Fruit fly (Drosophila melanogaster) whole organism, pupa: ENCODE data around the gene Sclp.

ENCODE experiments used
- CG10348 ChIP-seq: fragments of 200-800 bp; sonication (Bioruptor generic); IDR thresholded peaks from 2 replicates; pipeline ENCODE4 v1.3.6; 2022; ENCODE audit warnings: missing biosample characterization, missing genetic modification characterization
- CG12605 ChIP-seq: fragments of 200-800 bp; sonication (Bioruptor generic); IDR thresholded peaks from 2 replicates; pipeline ENCODE4 v1.3.6; 2022; ENCODE audit warnings: missing biosample characterization, missing genetic modification characterization
- CG13204 ChIP-seq: fragments of 200-800 bp; sonication (Bioruptor generic); optimal IDR thresholded peaks from 2 replicates; lab custom pipeline; 2018; ENCODE audit warnings: missing biosample characterization, mild to moderate bottlenecking, missing genetic modification characterization, moderate library complexity
- CG14655 ChIP-seq: fragments of 200-800 bp; sonication (Bioruptor generic); optimal IDR thresholded peaks from 3 replicates; lab custom pipeline; 2017; ENCODE audit warnings: mild to moderate bottlenecking, missing biosample characterization, missing genetic modification reagents, missing genetic modification characterization
- CG15710 ChIP-seq: fragments of 200-800 bp; sonication (Bioruptor generic); optimal IDR thresholded peaks from 2 replicates; lab custom pipeline; 2018; ENCODE audit warnings: missing biosample characterization, mild to moderate bottlenecking, missing genetic modification characterization, moderate library complexity
- CG17806 ChIP-seq: fragments of 200-800 bp; sonication (Bioruptor generic); optimal IDR thresholded peaks from 2 replicates; lab custom pipeline; 2018; ENCODE audit warnings: missing biosample characterization, mild to moderate bottlenecking, missing genetic modification characterization, moderate library complexity
- CG32121 ChIP-seq: fragments of 200-800 bp; sonication (Bioruptor generic); IDR thresholded peaks from 2 replicates; pipeline ENCODE4 v1.3.6; 2022; ENCODE audit warnings: missing biosample characterization, missing genetic modification characterization
- CG34367 ChIP-seq: fragments of 200-800 bp; sonication (Bioruptor generic); optimal IDR thresholded peaks from 2 replicates; lab custom pipeline; 2018; ENCODE audit warnings: missing biosample characterization, mild to moderate bottlenecking, missing genetic modification characterization
- CG4496 ChIP-seq: fragments of 200-800 bp; sonication (Bioruptor generic); IDR thresholded peaks from 3 replicates; pipeline ENCODE4 v1.3.6; 2022; ENCODE audit warnings: missing biosample characterization, missing genetic modification characterization
- CG8159 ChIP-seq: fragments of 200-800 bp; sonication (Bioruptor generic); optimal IDR thresholded peaks from 3 replicates; lab custom pipeline; 2018; ENCODE audit warnings: missing biosample characterization, mild to moderate bottlenecking, missing genetic modification characterization, moderate library complexity
- CG8301 ChIP-seq: fragments of 200-800 bp; sonication (Bioruptor generic); optimal IDR thresholded peaks from 2 replicates; lab custom pipeline; 2018; ENCODE audit warnings: missing biosample characterization, mild to moderate bottlenecking, missing genetic modification characterization
- CG9948 ChIP-seq: fragments of 200-800 bp; sonication (Bioruptor generic); optimal IDR thresholded peaks from 2 replicates; lab custom pipeline; 2018; ENCODE audit warnings: missing biosample characterization, mild to moderate bottlenecking, missing genetic modification characterization, moderate library complexity
- D1 ChIP-seq: fragments of 200-800 bp; sonication (Bioruptor generic); optimal IDR thresholded peaks from 2 replicates; lab custom pipeline; 2018; ENCODE audit warnings: missing biosample characterization, mild to moderate bottlenecking, missing genetic modification characterization, moderate library complexity
- EcR ChIP-seq: fragments of 200-800 bp; sonication (Bioruptor generic); optimal IDR thresholded peaks from 3 replicates; lab custom pipeline; 2019; ENCODE audit warnings: missing biosample characterization, missing genetic modification characterization, mild to moderate bottlenecking, moderate library complexity, missing genetic modification reagents
- Ets98B ChIP-seq: fragments of 200-800 bp; sonication (Bioruptor generic); IDR thresholded peaks from 2 replicates; pipeline ENCODE4 v1.3.6; 2022; ENCODE audit warnings: missing biosample characterization, missing genetic modification characterization
- Pif1A ChIP-seq: fragments of 200-800 bp; sonication (Bioruptor generic); optimal IDR thresholded peaks from 3 replicates; lab custom pipeline; 2016; ENCODE audit warnings: missing biosample characterization, missing genetic modification characterization
- Pif1B ChIP-seq: fragments of 200-800 bp; sonication (Bioruptor generic); optimal IDR thresholded peaks from 3 replicates; lab custom pipeline; 2016; ENCODE audit warnings: missing biosample characterization, missing genetic modification characterization
- Snoo ChIP-seq: fragments of 200-800 bp; sonication (Bioruptor generic); optimal IDR thresholded peaks from 3 replicates; lab custom pipeline; 2017; ENCODE audit warnings: missing biosample characterization, mild to moderate bottlenecking, missing genetic modification characterization, inconsistent platforms
- fd96Ca ChIP-seq: fragments of 200-800 bp; sonication (Bioruptor generic); IDR thresholded peaks from 3 replicates; pipeline ENCODE4 v1.3.6; 2022; ENCODE audit warnings: missing biosample characterization, missing genetic modification characterization
- gl ChIP-seq: fragments of 200-800 bp; sonication (Bioruptor generic); optimal IDR thresholded peaks from 2 replicates; lab custom pipeline; 2018; ENCODE audit warnings: missing biosample characterization, mild to moderate bottlenecking, missing genetic modification characterization
- rn ChIP-seq: fragments of 200-800 bp; sonication (Bioruptor generic); IDR thresholded peaks from 2 replicates; pipeline ENCODE4 v1.3.6; 2022; ENCODE audit warnings: missing biosample characterization, missing genetic modification characterization

Sclp gene

DNA sequence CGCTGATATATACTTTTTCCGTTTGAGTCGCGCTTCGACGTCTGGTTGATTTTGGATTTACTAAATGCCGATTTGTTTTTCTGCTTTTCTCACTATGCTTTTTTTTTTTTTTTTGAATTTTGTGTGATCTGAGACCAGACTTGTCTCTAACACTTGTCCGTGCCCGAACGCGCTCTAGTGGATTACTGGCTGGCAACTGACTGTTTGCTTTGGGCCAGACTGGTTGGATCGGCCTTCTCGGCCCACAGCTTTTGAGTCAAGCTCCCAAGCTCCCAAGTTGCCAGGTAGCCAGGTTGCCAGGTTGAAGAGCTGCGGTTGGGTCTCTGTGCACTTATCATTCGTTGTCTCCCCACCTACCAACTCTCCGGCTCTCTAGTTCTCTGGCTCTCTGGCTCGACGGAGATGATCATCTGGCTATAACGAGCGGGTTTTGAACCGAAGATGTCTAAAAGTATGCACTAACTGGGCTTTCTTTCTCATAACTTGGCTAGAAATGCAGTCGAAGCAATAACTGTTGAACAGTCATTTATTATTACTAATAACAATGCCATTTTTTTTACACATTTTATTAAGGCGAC lies 7.3 kb downstream of the Sclp start, which contains the start of gene pot:
Gene pot (minus strand): TSS at position 205 of the 578 bp plus-strand sequence.
- no peak for TF ChIP-seq CG4496 (GFP tag; lab: Robert Waterston, UW)
- TF ChIP-seq CG12605 (GFP tag; lab: Robert Waterston, UW): 0 out of 2 replicates have a peak, but pooled peaks have one; percentile 16
- peak; percentile 43; the same call in 1 of the 2 replicates for TF ChIP-seq Ets98B (GFP tag; lab: Robert Waterston, UW)
- TF ChIP-seq fd96Ca: 0 out of 3 replicates have a peak, but pooled peaks have one; percentile 21

DNA sequence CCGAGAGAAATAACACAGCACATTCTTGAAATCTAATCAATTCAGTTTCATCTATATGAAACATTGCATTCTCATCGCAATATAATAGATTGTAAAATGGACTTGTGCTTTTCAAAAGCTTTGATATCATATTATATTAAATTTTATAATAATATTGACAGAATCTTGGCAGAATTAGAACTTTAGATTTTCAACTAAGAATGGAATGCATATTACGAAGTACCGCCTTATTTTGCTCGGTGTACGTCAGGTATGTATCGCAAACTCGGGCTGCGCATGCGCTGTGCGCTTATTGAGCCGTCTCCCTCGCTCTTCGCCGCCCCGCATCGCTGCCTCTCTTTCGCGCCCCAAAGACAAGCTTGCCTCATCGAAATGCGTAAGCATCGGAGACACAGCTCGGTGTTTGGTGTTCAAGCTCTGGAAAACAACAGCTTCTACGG lies 9.3 kb downstream of the Sclp start:
- TF ChIP-seq CG10348 (GFP tag; lab: Robert Waterston, UW) (peak; percentile 45; the same call in 1 of the 2 replicates), Pif1A (GFP tag; lab: Kevin White, UChicago) (peak; percentile 66), CG9948 (peak; percentile 87), CG12605 (GFP tag; lab: Robert Waterston, UW) (peak; percentile 80), CG4496 (GFP tag; lab: Robert Waterston, UW) (peak; percentile 84), D1 (tag; lab: Kevin White, UChicago) (peak; percentile 79), EcR (GFP tag; lab: Kevin White, UChicago) (peak; percentile 42), CG8301 (tag; lab: Kevin White, UChicago) (peak; percentile 90), fd96Ca (peak; percentile 58; the same call in 2 of the 3 replicates), CG15710 (peak; percentile 92), CG14655 (GFP tag; lab: Kevin White, UChicago) (peak; percentile 90), rn (GFP tag; lab: Robert Waterston, UW) (peak; percentile 67), Ets98B (GFP tag; lab: Robert Waterston, UW) (peak; percentile 78), CG32121 (peak; percentile 90), CG13204 (GFP tag; lab: Kevin White, UChicago) (peak; percentile 80), Pif1B (peak; percentile 81), CG8159 (tag; lab: Kevin White, UChicago) (peak; percentile 93), Snoo (tag; lab: Kevin White, UChicago) (peak; percentile 86), gl (tag; lab: Kevin White, UChicago) (peak; percentile 65), CG34367 (tag; lab: Kevin White, UChicago) (peak; percentile 87), CG17806 (peak; percentile 87)

- TF ChIP-seq EcR (GFP tag; lab: Kevin White, UChicago): peak; percentile 23
- no peak for TF ChIP-seq Pif1A (GFP tag; lab: Kevin White, UChicago)
- no peak for TF ChIP-seq CG10348 (GFP tag; lab: Robert Waterston, UW)
- no peak for TF ChIP-seq Pif1B
- TF ChIP-seq CG17806: no peak
- TF ChIP-seq fd96Ca: no peak
Observed at dm6 chrX:11913581-11913980, 10.9 kb downstream of the Sclp start.

DNA sequence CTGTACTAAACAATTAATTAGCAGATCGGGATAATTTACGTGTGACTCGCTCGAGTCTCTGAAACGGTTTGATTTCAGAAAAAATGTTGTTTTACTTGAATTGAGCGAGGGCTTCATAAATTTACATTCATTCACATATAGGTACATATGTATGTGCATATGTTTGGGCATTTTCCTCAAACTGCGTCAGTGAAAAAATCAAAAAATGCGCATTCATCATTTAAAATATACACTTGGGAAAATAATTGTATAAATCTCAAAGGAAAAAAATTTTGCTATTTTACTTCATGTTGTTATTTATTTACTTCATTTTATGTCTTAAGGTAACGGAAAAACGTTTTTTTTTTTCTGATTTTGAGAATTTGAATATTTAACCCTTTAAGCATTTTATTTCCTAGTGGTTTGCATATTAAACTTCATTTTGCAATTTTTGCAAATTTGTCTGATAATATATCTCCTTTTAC lies 17.6 kb downstream of the Sclp start, which contains the start of gene CG43156:
Gene CG43156 (minus strand): TSS at position 51 of the 464 bp plus-strand sequence.
- TF ChIP-seq gl (tag; lab: Kevin White, UChicago) (no peak), CG12605 (GFP tag; lab: Robert Waterston, UW) (no peak), CG4496 (GFP tag; lab: Robert Waterston, UW) (no peak), Pif1B (no peak), D1 (tag; lab: Kevin White, UChicago) (no peak), CG9948 (no peak), CG8159 (tag; lab: Kevin White, UChicago) (no peak), EcR (GFP tag; lab: Kevin White, UChicago) (no peak), CG14655 (GFP tag; lab: Kevin White, UChicago) (no peak)

DNA sequence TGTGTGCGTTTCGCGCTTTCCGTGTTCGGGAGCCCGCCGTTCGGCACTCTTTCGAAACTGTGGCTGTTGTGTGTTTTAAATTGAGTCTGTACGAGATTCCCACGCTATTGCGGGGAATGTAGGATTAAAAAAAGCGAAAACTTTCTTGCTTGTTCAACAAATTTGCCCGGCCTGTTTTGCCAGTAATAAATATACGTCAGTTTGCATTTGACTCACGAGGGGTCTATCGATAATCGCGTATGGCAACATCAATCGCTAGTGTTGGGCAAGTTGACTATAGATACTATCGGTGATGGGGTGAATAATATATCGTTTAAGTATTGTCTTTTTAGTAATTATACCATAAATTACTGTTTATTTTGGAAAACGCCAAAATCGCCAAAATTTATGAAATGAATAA lies 19.3 kb downstream of the Sclp start, which contains the start of gene Upf1:
Gene Upf1 (minus strand): TSS at position 228 of the 400 bp plus-strand sequence.
- TF ChIP-seq rn (GFP tag; lab: Robert Waterston, UW): no peak
- TF ChIP-seq CG4496 (GFP tag; lab: Robert Waterston, UW): no peak
- TF ChIP-seq CG10348 (GFP tag; lab: Robert Waterston, UW): no peak
- no peak for TF ChIP-seq Pif1A (GFP tag; lab: Kevin White, UChicago)
- no peak for TF ChIP-seq CG8301 (tag; lab: Kevin White, UChicago)
- TF ChIP-seq CG14655 (GFP tag; lab: Kevin White, UChicago): no peak
- TF ChIP-seq CG8159 (tag; lab: Kevin White, UChicago): no peak
- TF ChIP-seq CG9948: no peak
- TF ChIP-seq Snoo (tag; lab: Kevin White, UChicago): no peak
- no peak for TF ChIP-seq EcR (GFP tag; lab: Kevin White, UChicago)
- no peak for TF ChIP-seq CG17806
- TF ChIP-seq gl (tag; lab: Kevin White, UChicago): no peak
- no peak for TF ChIP-seq Ets98B (GFP tag; lab: Robert Waterston, UW)
- no peak for TF ChIP-seq CG13204 (GFP tag; lab: Kevin White, UChicago)
- no peak for TF ChIP-seq Pif1B
- TF ChIP-seq CG34367 (tag; lab: Kevin White, UChicago): no peak
- TF ChIP-seq CG12605 (GFP tag; lab: Robert Waterston, UW): no peak

- no peak for TF ChIP-seq CG8159 (tag; lab: Kevin White, UChicago)
- no peak for TF ChIP-seq CG14655 (GFP tag; lab: Kevin White, UChicago)
- TF ChIP-seq gl (tag; lab: Kevin White, UChicago): no peak
- TF ChIP-seq D1 (tag; lab: Kevin White, UChicago): no peak
- TF ChIP-seq Ets98B (GFP tag; lab: Robert Waterston, UW): no peak
- TF ChIP-seq CG13204 (GFP tag; lab: Kevin White, UChicago): no peak
- TF ChIP-seq CG9948: no peak
- TF ChIP-seq fd96Ca: no peak
- no peak for TF ChIP-seq CG4496 (GFP tag; lab: Robert Waterston, UW)
- TF ChIP-seq CG17806: no peak
- TF ChIP-seq CG32121: no peak
- TF ChIP-seq Pif1A (GFP tag; lab: Kevin White, UChicago): no peak
- no peak for TF ChIP-seq CG15710
- TF ChIP-seq Snoo (tag; lab: Kevin White, UChicago): no peak
- no peak for TF ChIP-seq CG12605 (GFP tag; lab: Robert Waterston, UW)
- TF ChIP-seq CG10348 (GFP tag; lab: Robert Waterston, UW): no peak
- no peak for TF ChIP-seq rn (GFP tag; lab: Robert Waterston, UW)
Observed at dm6 chrX:11895141-11895540, 29.3 kb downstream of the Sclp start.
